Fruit fly (Drosophila melanogaster) whole organism, embryonic: ENCODE data around the gene CG34327.
A peak's percentile ranks its signal among the peaks of the same experiment; 100 is the strongest.

ENCODE experiments used
- Bdp1 ChIP-seq: fragments of 200-800 bp; sonication (Bioruptor generic); optimal IDR thresholded peaks from 3 replicates; lab custom pipeline; 2016; ENCODE audit warnings: missing biosample characterization, missing genetic modification characterization
- Blimp-1 ChIP-seq: fragments of 200-800 bp; sonication (Bioruptor generic); optimal IDR thresholded peaks from 3 replicates; lab custom pipeline; 2018; ENCODE audit warnings: missing biosample characterization, missing genetic modification characterization, mild to moderate bottlenecking, moderate library complexity, missing genetic modification reagents
- CG12155 ChIP-seq: fragments of 200-800 bp; sonication (Bioruptor generic); optimal IDR thresholded peaks from 3 replicates; lab custom pipeline; 2016; ENCODE audit warnings: missing biosample characterization, missing genetic modification characterization
- CG12236 ChIP-seq: fragments of 200-800 bp; sonication (Bioruptor generic); optimal IDR thresholded peaks from 2 replicates; lab custom pipeline; 2016; ENCODE audit warnings: missing biosample characterization, missing genetic modification characterization
- CG12299 ChIP-seq: fragments of 200-800 bp; sonication (Bioruptor generic); optimal IDR thresholded peaks from 2 replicates; lab custom pipeline; 2018; ENCODE audit warnings: missing biosample characterization, mild to moderate bottlenecking, missing genetic modification characterization
- CG14710 ChIP-seq: fragments of 200-800 bp; sonication (Bioruptor generic); optimal IDR thresholded peaks from 3 replicates; lab custom pipeline; 2019; ENCODE audit warnings: missing biosample characterization, mild to moderate bottlenecking, missing genetic modification characterization, moderate library complexity
- CG14965 ChIP-seq: fragments of 200-800 bp; sonication (Bioruptor generic); optimal IDR thresholded peaks from 2 replicates; lab custom pipeline; 2016; ENCODE audit warnings: missing biosample characterization, missing genetic modification characterization, borderline replicate concordance
- CG15073 ChIP-seq: fragments of 200-800 bp; sonication (Bioruptor generic); optimal IDR thresholded peaks from 2 replicates; lab custom pipeline; 2016; ENCODE audit warnings: missing biosample characterization, missing genetic modification characterization
- CG18262 ChIP-seq: fragments of 200-800 bp; optimal IDR thresholded peaks from 3 replicates; lab custom pipeline; 2019; ENCODE audit warnings: missing biosample characterization, mild to moderate bottlenecking, missing genetic modification characterization, moderate library complexity
- CG34422 ChIP-seq: fragments of 200-800 bp; sonication (Bioruptor generic); IDR thresholded peaks from 3 replicates; pipeline ENCODE4 v1.3.6; 2022; ENCODE audit warnings: missing biosample characterization, missing genetic modification characterization
- CG4820 ChIP-seq: fragments of 200-800 bp; sonication (Bioruptor generic); optimal IDR thresholded peaks from 3 replicates; lab custom pipeline; 2016; ENCODE audit warnings: missing biosample characterization, missing genetic modification characterization
- CG5180 ChIP-seq: fragments of 200-800 bp; sonication (Bioruptor generic); optimal IDR thresholded peaks from 3 replicates; lab custom pipeline; 2017; ENCODE audit warnings: missing biosample characterization, missing genetic modification characterization, mild to moderate bottlenecking, moderate library complexity, missing genetic modification reagents
- CG7928 ChIP-seq: fragments of 200-800 bp; sonication (Bioruptor generic); optimal IDR thresholded peaks from 2 replicates; lab custom pipeline; 2017; ENCODE audit warnings: missing biosample characterization, mild to moderate bottlenecking, missing genetic modification characterization
- E2f1 ChIP-seq: fragments of 200-800 bp; sonication (Bioruptor generic); IDR thresholded peaks from 2 replicates; pipeline ENCODE4 v1.3.6; 2022; ENCODE audit warnings: missing biosample characterization, missing genetic modification characterization
- Fer1 ChIP-seq: fragments of 200-800 bp; sonication (Bioruptor generic); optimal IDR thresholded peaks from 2 replicates; lab custom pipeline; 2017; ENCODE audit warnings: missing biosample characterization, mild to moderate bottlenecking, missing genetic modification characterization
- Fer2 ChIP-seq: fragments of 200-800 bp; sonication (Bioruptor generic); optimal IDR thresholded peaks from 2 replicates; lab custom pipeline; 2018; ENCODE audit warnings: missing biosample characterization, mild to moderate bottlenecking, missing genetic modification characterization, moderate library complexity
- GATAe ChIP-seq: fragments of 200-800 bp; sonication (Bioruptor generic); conservative IDR thresholded peaks from 2 replicates; pipeline ENCODE4 v1.3.6; 2022; ENCODE audit warnings: missing biosample characterization, missing genetic modification characterization
- Hr51 ChIP-seq, 2 experiments: fragments of 200-800 bp; sonication (Bioruptor generic); optimal IDR thresholded peaks; 2 replicates in 1 of 2; 3 replicates in 1 of 2; lab custom pipeline; 2016 to 2018; ENCODE audit warnings: missing biosample characterization in 2 of 2, missing genetic modification characterization in 2 of 2, mild to moderate bottlenecking in 1 of 2, moderate library complexity in 1 of 2
- Jarid2 ChIP-seq: fragments of 200-800 bp; sonication (Bioruptor generic); optimal IDR thresholded peaks from 3 replicates; lab custom pipeline; 2017; ENCODE audit warnings: mild to moderate bottlenecking, missing biosample characterization, missing genetic modification reagents, missing genetic modification characterization
- Lpt ChIP-seq: fragments of >200 bp; optimal IDR thresholded peaks from 2 replicates; lab custom pipeline; 2018; ENCODE audit warnings: missing biosample characterization, missing genetic modification characterization
- NFAT ChIP-seq: fragments of 200-800 bp; sonication (Bioruptor generic); IDR thresholded peaks from 2 replicates; pipeline ENCODE4 v1.3.6; 2022; ENCODE audit warnings: missing biosample characterization, missing genetic modification characterization
- Nf-YC ChIP-seq: fragments of 200-800 bp; optimal IDR thresholded peaks from 3 replicates; lab custom pipeline; 2019; ENCODE audit warnings: missing biosample characterization, mild to moderate bottlenecking, missing genetic modification characterization, moderate library complexity
- Ptx1 ChIP-seq: fragments of 200-800 bp; sonication (Bioruptor generic); IDR thresholded peaks from 2 replicates; pipeline ENCODE4 v1.3.6; 2022; ENCODE audit warnings: missing biosample characterization, missing genetic modification characterization
- Ssrp ChIP-seq: fragments of 200-800 bp; sonication (Bioruptor generic); optimal IDR thresholded peaks from 2 replicates; lab custom pipeline; 2018; ENCODE audit warnings: missing biosample characterization, mild to moderate bottlenecking, missing genetic modification characterization, moderate library complexity
- Stat92E ChIP-seq, 3 experiments: fragments of >200 bp in 2 of 3; fragments of 200-800 bp in 1 of 3; sonication (Bioruptor generic) in 1 of 3; optimal IDR thresholded peaks; 2 replicates each; lab custom pipeline; 2017 to 2019; ENCODE audit warnings: missing biosample characterization in 3 of 3, missing genetic modification characterization in 3 of 3, mild to moderate bottlenecking in 1 of 3, moderate library complexity in 1 of 3
- TFAM ChIP-seq: fragments of 200-800 bp; sonication (Bioruptor generic); optimal IDR thresholded peaks from 2 replicates; lab custom pipeline; 2017; ENCODE audit warnings: missing biosample characterization, missing genetic modification characterization, inconsistent platforms
- dati ChIP-seq: fragments of 200-800 bp; sonication (Bioruptor generic); IDR thresholded peaks from 2 replicates; pipeline ENCODE4 v1.3.6; 2022; ENCODE audit warnings: missing biosample characterization, missing genetic modification characterization
- dm ChIP-seq: fragments of 200-800 bp; sonication (Bioruptor generic); optimal IDR thresholded peaks from 3 replicates; lab custom pipeline; 2016; ENCODE audit warnings: missing biosample characterization, missing genetic modification characterization
- dysf ChIP-seq: fragments of 200-800 bp; sonication (Bioruptor generic); IDR thresholded peaks from 3 replicates; pipeline ENCODE4 v1.3.6; 2022; ENCODE audit warnings: missing biosample characterization, missing genetic modification characterization
- esg ChIP-seq: fragments of 200-800 bp; sonication (Bioruptor generic); conservative IDR thresholded peaks from 2 replicates; pipeline ENCODE4 v1.3.6; 2022; ENCODE audit warnings: missing biosample characterization, missing genetic modification characterization
- gcm2 ChIP-seq: fragments of 200-800 bp; sonication (Bioruptor generic); optimal IDR thresholded peaks from 2 replicates; lab custom pipeline; 2016; ENCODE audit warnings: missing biosample characterization, missing genetic modification characterization
- gem ChIP-seq: fragments of 200-800 bp; sonication (Bioruptor generic); optimal IDR thresholded peaks from 2 replicates; lab custom pipeline; 2019; ENCODE audit warnings: missing biosample characterization, mild to moderate bottlenecking, missing genetic modification characterization, moderate library complexity
- gro ChIP-seq: fragments of 200-800 bp; sonication (Bioruptor generic); optimal IDR thresholded peaks from 2 replicates; lab custom pipeline; 2016; ENCODE audit warnings: missing biosample characterization, missing genetic modification characterization
- gsb ChIP-seq: fragments of 200-800 bp; sonication (Bioruptor generic); IDR thresholded peaks from 2 replicates; pipeline ENCODE4 v1.3.6; 2022; ENCODE audit warnings: missing biosample characterization, missing genetic modification characterization
- gsb-n ChIP-seq: fragments of 200-800 bp; sonication (Bioruptor generic); optimal IDR thresholded peaks from 3 replicates; lab custom pipeline; 2018; ENCODE audit warnings: missing biosample characterization, mild to moderate bottlenecking, missing genetic modification characterization
- jumu ChIP-seq: fragments of 200-800 bp; sonication (Bioruptor generic); optimal IDR thresholded peaks from 3 replicates; lab custom pipeline; 2016; ENCODE audit warnings: missing biosample characterization, missing genetic modification characterization
- klu ChIP-seq: fragments of 200-800 bp; sonication (Bioruptor generic); IDR thresholded peaks from 2 replicates; pipeline ENCODE4 v1.3.6; 2022; ENCODE audit warnings: missing biosample characterization, missing genetic modification characterization
- lab ChIP-seq: fragments of 200-800 bp; sonication (Bioruptor generic); optimal IDR thresholded peaks from 3 replicates; lab custom pipeline; 2017; ENCODE audit warnings: missing biosample characterization, missing genetic modification characterization, mild to moderate bottlenecking, moderate library complexity, missing genetic modification reagents
- lmd ChIP-seq: fragments of 200-800 bp; sonication (Bioruptor generic); IDR thresholded peaks from 2 replicates; pipeline ENCODE4 v1.3.6; 2022; ENCODE audit warnings: missing biosample characterization, missing genetic modification characterization
- luna ChIP-seq: fragments of 200-800 bp; sonication (Bioruptor generic); optimal IDR thresholded peaks from 2 replicates; lab custom pipeline; 2016; ENCODE audit warnings: missing biosample characterization, missing genetic modification characterization
- pan ChIP-seq, 4 experiments: fragments of >200 bp in 3 of 4; fragments of 200-800 bp in 1 of 4; sonication (Bioruptor generic) in 1 of 4; optimal IDR thresholded peaks in 3 of 4; IDR thresholded peaks in 1 of 4; 2 replicates each; pipeline versions ENCODE4 v1.3.6 to Lab custom; 2017 to 2022; ENCODE audit warnings: missing biosample characterization in 2 of 4, missing genetic modification characterization in 2 of 4, mixed read lengths in 1 of 4
- phol ChIP-seq: fragments of 200-800 bp; sonication (Bioruptor generic); optimal IDR thresholded peaks from 3 replicates; lab custom pipeline; 2018; ENCODE audit warnings: missing biosample characterization, mild to moderate bottlenecking, missing genetic modification characterization, moderate library complexity
- pnt ChIP-seq: fragments of 200-800 bp; sonication (Bioruptor generic); optimal IDR thresholded peaks from 3 replicates; lab custom pipeline; 2016; ENCODE audit warnings: missing biosample characterization, missing genetic modification characterization
- pros ChIP-seq: fragments of 200-800 bp; sonication (Bioruptor generic); optimal IDR thresholded peaks from 3 replicates; lab custom pipeline; 2019; ENCODE audit warnings: missing biosample characterization, mild to moderate bottlenecking, missing genetic modification characterization, moderate library complexity
- row ChIP-seq: fragments of 200-800 bp; sonication (Bioruptor generic); IDR thresholded peaks from 3 replicates; pipeline ENCODE4 v1.3.6; 2022; ENCODE audit warnings: missing biosample characterization, missing genetic modification characterization
- run ChIP-seq: fragments of 200-800 bp; sonication (Bioruptor generic); optimal IDR thresholded peaks from 3 replicates; lab custom pipeline; 2018; ENCODE audit warnings: missing biosample characterization, mild to moderate bottlenecking, missing genetic modification characterization
- sens ChIP-seq: fragments of 200-800 bp; sonication (Bioruptor generic); peaks from one replicate; lab custom pipeline; 2016; ENCODE audit warnings: missing biosample characterization, missing genetic modification characterization
- so ChIP-seq: fragments of 200-800 bp; sonication (Bioruptor generic); IDR thresholded peaks from 3 replicates; pipeline ENCODE4 v1.3.6; 2022; ENCODE audit warnings: missing biosample characterization, missing genetic modification characterization
- tgo ChIP-seq: fragments of 200-800 bp; sonication (Bioruptor generic); IDR thresholded peaks from 3 replicates; pipeline ENCODE4 v1.3.6; 2022; ENCODE audit warnings: missing biosample characterization, missing genetic modification characterization
- vfl ChIP-seq: fragments of 200-800 bp; sonication (Bioruptor generic); optimal IDR thresholded peaks from 2 replicates; lab custom pipeline; 2016; ENCODE audit warnings: missing biosample characterization, missing genetic modification characterization

Gene CG34327

DNA sequence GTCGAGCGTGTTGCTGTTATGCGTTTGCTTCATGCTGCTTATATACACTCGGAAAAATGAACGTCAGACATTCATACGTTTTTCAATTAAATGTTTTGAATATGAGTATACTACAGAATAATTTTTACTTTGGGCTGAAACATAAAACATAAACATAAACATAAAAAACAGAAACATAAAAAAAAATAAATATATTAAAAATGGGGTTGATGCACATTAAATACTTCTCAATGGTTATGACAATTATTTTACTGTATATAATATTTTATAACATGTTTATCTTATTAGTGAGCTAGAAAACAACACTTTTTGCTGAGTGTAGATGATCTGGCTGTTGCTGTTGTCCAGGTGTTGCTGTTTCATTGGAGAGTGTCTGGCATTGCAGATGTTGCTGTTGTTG, 13.8 kb upstream of the CG34327 start (continued):
- no peak for TF ChIP-seq CG5180
- no peak for TF ChIP-seq so (GFP tag; lab: Robert Waterston, UW)
- no peak for TF ChIP-seq Stat92E (GFP tag; optimal IDR thresholded peaks at IDR 0.05; lab: Kevin White, UChicago)
- no peak for TF ChIP-seq pnt
- peak; percentile 14 for TF ChIP-seq CG14710
- no peak for TF ChIP-seq CG14965
- TF ChIP-seq esg (GFP tag; lab: Robert Waterston, UW) = 0 out of 2 replicates have a peak, but pooled peaks have one; percentile 7
- TF ChIP-seq E2f1 = 0 out of 2 replicates have a peak, but pooled peaks have one; percentile 15
- peak; percentile 40; the same call in 2 of the 3 replicates for TF ChIP-seq row
- no peak for TF ChIP-seq pros (GFP tag; lab: Kevin White, UChicago)
- no peak for TF ChIP-seq dati (GFP tag; lab: Robert Waterston, UW)
- no peak for TF ChIP-seq Fer2
- no peak for TF ChIP-seq CG12299 (tag; lab: Kevin White, UChicago)
- TF ChIP-seq gro (GFP tag; lab: Kevin White, UChicago) = no peak
- TF ChIP-seq GATAe (GFP tag; lab: Robert Waterston, UW) = no peak
- peak; percentile 58 for TF ChIP-seq sens (GFP tag; lab: Kevin White, UChicago)
- no peak for TF ChIP-seq jumu (GFP tag; lab: Kevin White, UChicago)
- no peak for TF ChIP-seq gsb-n
- peak; percentile 67 for TF ChIP-seq gem (tag; lab: Kevin White, UChicago)
- TF ChIP-seq vfl (GFP tag; lab: Kevin White, UChicago) = no peak
- no peak for TF ChIP-seq CG34422 (GFP tag; lab: Robert Waterston, UW)
- no peak for TF ChIP-seq NFAT (GFP tag; lab: Robert Waterston, UW)
- TF ChIP-seq Blimp-1 = peak; percentile 29
- TF ChIP-seq dm = no peak
- no peak for TF ChIP-seq CG12236 (GFP tag; lab: Kevin White, UChicago)
- 0 out of 3 replicates have a peak, but pooled peaks have one; percentile 18 for TF ChIP-seq tgo (GFP tag; lab: Robert Waterston, UW)
- TF ChIP-seq CG12155 (GFP tag; lab: Kevin White, UChicago) = no peak
- TF ChIP-seq Ptx1 (GFP tag; lab: Robert Waterston, UW) = peak; percentile 23; the same call in 1 of the 2 replicates
- TF ChIP-seq gsb = no peak
- TF ChIP-seq CG4820 (GFP tag; lab: Kevin White, UChicago) = no peak
- no peak for TF ChIP-seq lab (GFP tag; lab: Kevin White, UChicago)
- no peak for TF ChIP-seq Jarid2 (GFP tag; lab: Kevin White, UChicago)
- TF ChIP-seq Lpt (GFP tag; lab: Kevin White, UChicago) = no peak
- no peak for TF ChIP-seq Bdp1
- peak; percentile 41 for TF ChIP-seq CG18262 (tag; lab: Kevin White, UChicago)
- no peak for TF ChIP-seq luna
- no peak for TF ChIP-seq pan (optimal IDR thresholded peaks at IDR 0.05; lab: Kevin White, UChicago)
- TF ChIP-seq pan (GFP tag; optimal IDR thresholded peaks at IDR 0.05 in 1 of 2, IDR thresholded peaks at IDR 0.05 in 1 of 2) = peak in 1 of 2 experiments; percentile 20
- TF ChIP-seq Fer1 = no peak
- no peak for TF ChIP-seq klu
- no peak for TF ChIP-seq run (tag; lab: Kevin White, UChicago)
- no peak for TF ChIP-seq CG15073 (GFP tag; lab: Kevin White, UChicago)
- TF ChIP-seq TFAM = no peak
- 0 out of 3 replicates have a peak, but pooled peaks have one; percentile 5 for TF ChIP-seq dysf (GFP tag; lab: Robert Waterston, UW)
- TF ChIP-seq Ssrp = peak; percentile 41
- peak; percentile 52 for TF ChIP-seq phol (tag; lab: Kevin White, UChicago)
- no peak for TF ChIP-seq CG7928 (GFP tag; lab: Kevin White, UChicago)
- no peak for TF ChIP-seq gcm2 (GFP tag; lab: Kevin White, UChicago)
- no peak for TF ChIP-seq Nf-YC (tag; lab: Kevin White, UChicago)
- TF ChIP-seq lmd = no peak
- TF ChIP-seq Hr51 (GFP tag; optimal IDR thresholded peaks at IDR 0.05; lab: Kevin White, UChicago) = peak in 1 of 2 experiments; percentile 63
